Fruit fly (Drosophila melanogaster) whole organism, embryonic: Measurements from ENCODE around the gene CG5388.

ENCODE experiments used
- CG10366 ChIP-seq: fragments of 200-800 bp; sonication (Bioruptor generic); IDR thresholded peaks from 2 replicates; pipeline ENCODE4 v1.3.6; 2022; ENCODE audit warnings: missing biosample characterization, missing genetic modification characterization
- CG11456 ChIP-seq: fragments of 200-800 bp; sonication (Bioruptor generic); IDR thresholded peaks from 3 replicates; pipeline ENCODE4 v1.3.6; 2022; ENCODE audit warnings: missing biosample characterization, missing genetic modification characterization
- CG12299 ChIP-seq: fragments of 200-800 bp; sonication (Bioruptor generic); optimal IDR thresholded peaks from 2 replicates; lab custom pipeline; 2018; ENCODE audit warnings: missing biosample characterization, mild to moderate bottlenecking, missing genetic modification characterization
- CG12391 ChIP-seq: fragments of 200-800 bp; sonication (Bioruptor generic); optimal IDR thresholded peaks from 3 replicates; lab custom pipeline; 2018; ENCODE audit warnings: missing biosample characterization, mild to moderate bottlenecking, missing genetic modification characterization, moderate library complexity
- CG12659 ChIP-seq: fragments of 200-800 bp; sonication (Bioruptor generic); optimal IDR thresholded peaks from 3 replicates; lab custom pipeline; 2017; ENCODE audit warnings: mild to moderate bottlenecking, missing biosample characterization, missing genetic modification reagents, missing genetic modification characterization
- CG14667 ChIP-seq: fragments of 200-800 bp; sonication (Bioruptor generic); IDR thresholded peaks from 2 replicates; pipeline ENCODE4 v1.3.6; 2022; ENCODE audit warnings: missing biosample characterization, missing genetic modification characterization
- CG15479 ChIP-seq: fragments of 200-800 bp; sonication (Bioruptor generic); optimal IDR thresholded peaks from 3 replicates; lab custom pipeline; 2019; ENCODE audit warnings: missing biosample characterization, mild to moderate bottlenecking, missing genetic modification characterization, moderate library complexity
- CG17359 ChIP-seq: fragments of 200-800 bp; sonication (Bioruptor generic); optimal IDR thresholded peaks from 3 replicates; lab custom pipeline; 2018; ENCODE audit warnings: missing biosample characterization, mild to moderate bottlenecking, missing genetic modification characterization, moderate library complexity
- CG17385 ChIP-seq: fragments of 200-800 bp; sonication (Bioruptor generic); optimal IDR thresholded peaks from 3 replicates; lab custom pipeline; 2018; ENCODE audit warnings: missing biosample characterization, mild to moderate bottlenecking, missing genetic modification characterization
- CG17802 ChIP-seq: fragments of 200-800 bp; sonication (Bioruptor generic); optimal IDR thresholded peaks from 2 replicates; lab custom pipeline; 2018; ENCODE audit warnings: missing biosample characterization, mild to moderate bottlenecking, missing genetic modification characterization, moderate library complexity
- CG33557 ChIP-seq: fragments of 200-800 bp; sonication (Bioruptor generic); optimal IDR thresholded peaks from 2 replicates; lab custom pipeline; 2019; ENCODE audit warnings: missing biosample characterization, mild to moderate bottlenecking, missing genetic modification characterization, moderate library complexity
- CG3407 ChIP-seq: fragments of 200-800 bp; sonication (Bioruptor generic); optimal IDR thresholded peaks from 2 replicates; lab custom pipeline; 2018; ENCODE audit warnings: missing biosample characterization, mild to moderate bottlenecking, missing genetic modification characterization
- CG43689 ChIP-seq: fragments of 200-800 bp; sonication (Bioruptor generic); IDR thresholded peaks from 2 replicates; pipeline ENCODE4 v1.3.6; 2022; ENCODE audit warnings: missing biosample characterization, missing genetic modification characterization
- CG4404 ChIP-seq: fragments of 200-800 bp; sonication (Bioruptor generic); IDR thresholded peaks from 2 replicates; pipeline ENCODE4 v1.3.6; 2022; ENCODE audit warnings: missing biosample characterization, missing genetic modification characterization
- CG4617 ChIP-seq: fragments of 200-800 bp; sonication (Bioruptor generic); optimal IDR thresholded peaks from 3 replicates; lab custom pipeline; 2016; ENCODE audit warnings: missing biosample characterization, missing genetic modification characterization, borderline replicate concordance
- CG6813 ChIP-seq: fragments of 200-800 bp; sonication (Bioruptor generic); optimal IDR thresholded peaks from 2 replicates; lab custom pipeline; 2017; ENCODE audit warnings: missing biosample characterization, missing genetic modification characterization, mild to moderate bottlenecking, moderate library complexity, missing genetic modification reagents
- CG9215 ChIP-seq: fragments of 200-800 bp; sonication (Bioruptor generic); IDR thresholded peaks from 2 replicates; pipeline ENCODE4 v1.3.6; 2022; ENCODE audit warnings: missing biosample characterization, missing genetic modification characterization
- Dbx ChIP-seq: fragments of 200-800 bp; sonication (Bioruptor generic); IDR thresholded peaks from 3 replicates; pipeline ENCODE4 v1.3.6; 2022; ENCODE audit warnings: missing biosample characterization, missing genetic modification characterization
- Doc2 ChIP-seq: fragments of 200-800 bp; sonication (Bioruptor generic); IDR thresholded peaks from 2 replicates; pipeline ENCODE4 v1.3.6; 2022; ENCODE audit warnings: missing biosample characterization, missing genetic modification characterization
- GATAe ChIP-seq: fragments of 200-800 bp; sonication (Bioruptor generic); conservative IDR thresholded peaks from 2 replicates; pipeline ENCODE4 v1.3.6; 2022; ENCODE audit warnings: missing biosample characterization, missing genetic modification characterization
- H2.0 ChIP-seq: fragments of 200-800 bp; sonication (Bioruptor generic); IDR thresholded peaks from 2 replicates; pipeline ENCODE4 v1.3.6; 2022; ENCODE audit warnings: missing biosample characterization, missing genetic modification characterization
- HLH4C ChIP-seq: fragments of 200-800 bp; sonication (Bioruptor generic); IDR thresholded peaks from 3 replicates; pipeline ENCODE4 v1.3.6; 2022; ENCODE audit warnings: missing biosample characterization, missing genetic modification characterization; ENCODE audit not compliant: partially characterized antibody
- Hr3 ChIP-seq: fragments of 200-800 bp; sonication (Bioruptor generic); optimal IDR thresholded peaks from 3 replicates; lab custom pipeline; 2016; ENCODE audit warnings: missing biosample characterization, missing genetic modification characterization
- MESR4 ChIP-seq: fragments of 200-800 bp; sonication (Bioruptor generic); optimal IDR thresholded peaks from 2 replicates; lab custom pipeline; 2018; ENCODE audit warnings: missing biosample characterization, mild to moderate bottlenecking, missing genetic modification characterization, moderate library complexity
- Oli ChIP-seq: fragments of 200-800 bp; sonication (Bioruptor generic); optimal IDR thresholded peaks from 2 replicates; lab custom pipeline; 2018; ENCODE audit warnings: missing biosample characterization, mild to moderate bottlenecking, missing genetic modification characterization, moderate library complexity
- Rx ChIP-seq: fragments of 200-800 bp; sonication (Bioruptor generic); IDR thresholded peaks from 2 replicates; pipeline ENCODE4 v1.3.6; 2022; ENCODE audit warnings: missing biosample characterization, missing genetic modification characterization
- Scr ChIP-seq: fragments of 200-800 bp; sonication (Bioruptor generic); IDR thresholded peaks from 2 replicates; pipeline ENCODE4 v1.3.6; 2022; ENCODE audit warnings: missing biosample characterization, missing genetic modification characterization; ENCODE audit not compliant: partially characterized antibody
- Ssrp ChIP-seq: fragments of 200-800 bp; sonication (Bioruptor generic); optimal IDR thresholded peaks from 2 replicates; lab custom pipeline; 2018; ENCODE audit warnings: missing biosample characterization, mild to moderate bottlenecking, missing genetic modification characterization, moderate library complexity
- bigmax ChIP-seq: fragments of 200-800 bp; sonication (Bioruptor generic); optimal IDR thresholded peaks from 2 replicates; lab custom pipeline; 2018; ENCODE audit warnings: missing biosample characterization, mild to moderate bottlenecking, missing genetic modification characterization
- caup ChIP-seq: fragments of 200-800 bp; sonication (Bioruptor generic); optimal IDR thresholded peaks from 3 replicates; lab custom pipeline; 2017; ENCODE audit warnings: missing biosample characterization, mild to moderate bottlenecking, missing genetic modification characterization, moderate library complexity; ENCODE audit not compliant: severe bottlenecking
- corto ChIP-seq: fragments of 200-800 bp; sonication (Bioruptor generic); optimal IDR thresholded peaks from 2 replicates; lab custom pipeline; 2016; ENCODE audit warnings: missing biosample characterization, mild to moderate bottlenecking, missing genetic modification characterization, moderate library complexity
- croc ChIP-seq: fragments of 200-800 bp; sonication (Bioruptor generic); conservative IDR thresholded peaks from 3 replicates; pipeline ENCODE4 v1.3.6; 2022; ENCODE audit warnings: missing biosample characterization, missing genetic modification characterization
- danr ChIP-seq: fragments of 200-800 bp; sonication (Bioruptor generic); IDR thresholded peaks from 2 replicates; pipeline ENCODE4 v1.3.6; 2022; ENCODE audit warnings: missing biosample characterization, missing genetic modification characterization
- dimm ChIP-seq: fragments of 200-800 bp; sonication (Bioruptor generic); IDR thresholded peaks from 2 replicates; pipeline ENCODE4 v1.3.6; 2022; ENCODE audit warnings: missing biosample characterization, missing genetic modification characterization
- dysf ChIP-seq: fragments of 200-800 bp; sonication (Bioruptor generic); IDR thresholded peaks from 3 replicates; pipeline ENCODE4 v1.3.6; 2022; ENCODE audit warnings: missing biosample characterization, missing genetic modification characterization
- fd102C ChIP-seq: fragments of 200-800 bp; sonication (Bioruptor generic); optimal IDR thresholded peaks from 2 replicates; lab custom pipeline; 2018; ENCODE audit warnings: missing biosample characterization, mild to moderate bottlenecking, missing genetic modification characterization, moderate library complexity
- fd96Cb ChIP-seq: fragments of 200-800 bp; sonication (Bioruptor generic); optimal IDR thresholded peaks from 2 replicates; lab custom pipeline; 2018; ENCODE audit warnings: missing biosample characterization, mild to moderate bottlenecking, missing genetic modification characterization, moderate library complexity
- jing ChIP-seq: fragments of 200-800 bp; sonication (Bioruptor generic); optimal IDR thresholded peaks from 2 replicates; lab custom pipeline; 2018; ENCODE audit warnings: missing biosample characterization, mild to moderate bottlenecking, missing genetic modification characterization
- p53 ChIP-seq: fragments of 200-800 bp; sonication (Bioruptor generic); optimal IDR thresholded peaks from 2 replicates; lab custom pipeline; 2016; ENCODE audit warnings: missing biosample characterization, missing genetic modification characterization
- pb ChIP-seq: fragments of 200-800 bp; sonication (Bioruptor generic); optimal IDR thresholded peaks from 3 replicates; lab custom pipeline; 2016; ENCODE audit warnings: missing biosample characterization, missing genetic modification characterization
- pzg ChIP-seq: fragments of 200-800 bp; sonication (Bioruptor generic); optimal IDR thresholded peaks from 3 replicates; lab custom pipeline; 2018; ENCODE audit warnings: missing biosample characterization, mild to moderate bottlenecking, missing genetic modification characterization, moderate library complexity
- run ChIP-seq: fragments of 200-800 bp; sonication (Bioruptor generic); optimal IDR thresholded peaks from 3 replicates; lab custom pipeline; 2018; ENCODE audit warnings: missing biosample characterization, mild to moderate bottlenecking, missing genetic modification characterization
- seq ChIP-seq: fragments of 200-800 bp; sonication (Bioruptor generic); IDR thresholded peaks from 2 replicates; pipeline ENCODE4 v1.3.6; 2022; ENCODE audit warnings: missing biosample characterization, missing genetic modification characterization
- shn ChIP-seq: fragments of 200-800 bp; sonication (Bioruptor generic); optimal IDR thresholded peaks from 3 replicates; lab custom pipeline; 2016; ENCODE audit warnings: missing biosample characterization, missing genetic modification characterization
- slbo ChIP-seq: fragments of 200-800 bp; sonication (Bioruptor generic); IDR thresholded peaks from 2 replicates; pipeline ENCODE4 v1.3.6; 2022; ENCODE audit warnings: missing biosample characterization, missing genetic modification characterization
- unpg ChIP-seq: fragments of 200-800 bp; sonication (Bioruptor generic); optimal IDR thresholded peaks from 3 replicates; lab custom pipeline; 2018; ENCODE audit warnings: missing biosample characterization, mild to moderate bottlenecking, missing genetic modification characterization, moderate library complexity
- vfl ChIP-seq: fragments of 200-800 bp; sonication (Bioruptor generic); optimal IDR thresholded peaks from 2 replicates; lab custom pipeline; 2016; ENCODE audit warnings: missing biosample characterization, missing genetic modification characterization
- zen ChIP-seq: fragments of 200-800 bp; sonication (Bioruptor generic); optimal IDR thresholded peaks from 3 replicates; lab custom pipeline; 2018; ENCODE audit warnings: missing biosample characterization, mild to moderate bottlenecking, missing genetic modification characterization, moderate library complexity
- zfh2 ChIP-seq: fragments of 200-800 bp; sonication (Bioruptor generic); optimal IDR thresholded peaks from 2 replicates; lab custom pipeline; 2016; ENCODE audit warnings: missing biosample characterization, missing genetic modification characterization

Gene CG5388

DNA sequence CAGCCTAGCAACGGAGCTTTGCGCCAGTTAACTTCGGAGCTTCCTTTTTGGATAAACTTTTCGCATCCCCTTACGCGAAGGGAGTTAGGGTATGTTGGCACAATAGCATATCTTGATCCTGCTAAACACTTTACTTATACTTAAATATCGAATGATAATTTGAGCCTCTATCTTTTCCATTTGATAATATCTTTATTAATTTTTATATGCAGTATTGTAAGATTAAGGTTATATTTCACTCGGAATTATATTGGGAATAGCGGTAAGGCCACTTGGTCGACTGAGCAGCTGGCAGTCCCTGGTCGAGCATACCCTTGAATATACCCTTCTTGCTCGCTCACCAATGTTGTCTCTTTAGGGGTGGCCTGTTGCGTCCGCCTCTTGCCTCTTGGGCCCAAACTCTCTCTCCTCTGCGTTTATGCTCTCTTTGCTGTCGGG lies 28.7 kb upstream of the CG5388 start (continued):
- TF ChIP-seq pzg (GFP tag; lab: Kevin White, UChicago) (no peak), CG3407 (peak; percentile 39), MESR4 (GFP tag; lab: Kevin White, UChicago) (no peak), unpg (peak; percentile 57), CG9215 (GFP tag; lab: Robert Waterston, UW) (peak; percentile 73), Dbx (peak; percentile 82), Scr (GFP tag; lab: Robert Waterston, UW) (no peak), CG12659 (peak; percentile 59), dysf (GFP tag; lab: Robert Waterston, UW) (peak; percentile 82), CG4404 (no peak; the same call in none of the 2 replicates), slbo (peak; percentile 92), seq (GFP tag; lab: Robert Waterston, UW) (peak; percentile 84), CG17359 (peak; percentile 50), H2.0 (GFP tag; lab: Robert Waterston, UW) (peak; percentile 83), Rx (peak; percentile 47; the same call in 1 of the 2 replicates), danr (GFP tag; lab: Robert Waterston, UW) (no peak), CG17385 (GFP tag; lab: Kevin White, UChicago) (peak; percentile 58), Ssrp (tag; lab: Kevin White, UChicago) (peak; percentile 48), CG14667 (GFP tag; lab: Robert Waterston, UW) (peak; percentile 42; the same call in 1 of the 2 replicates), CG17802 (tag; lab: Kevin White, UChicago) (no peak), corto (GFP tag; lab: Kevin White, UChicago) (peak; percentile 69), Oli (tag; lab: Kevin White, UChicago) (peak; percentile 61), CG43689 (GFP tag; lab: Robert Waterston, UW) (peak; percentile 28; the same call in 1 of the 2 replicates), vfl (GFP tag; lab: Kevin White, UChicago) (no peak), bigmax (GFP tag; lab: Kevin White, UChicago) (no peak), fd96Cb (peak; percentile 41), jing (GFP tag; lab: Kevin White, UChicago) (peak; percentile 25), zfh2 (GFP tag; lab: Kevin White, UChicago) (peak; percentile 45), CG10366 (GFP tag; lab: Robert Waterston, UW) (peak; percentile 76), CG33557 (no peak), pb (GFP tag; lab: Kevin White, UChicago) (peak; percentile 12), shn (GFP tag; lab: Kevin White, UChicago) (no peak), GATAe (GFP tag; lab: Robert Waterston, UW) (peak; percentile 13; the same call in 1 of the 2 replicates), Hr3 (peak; percentile 40), dimm (GFP tag; lab: Robert Waterston, UW) (peak; percentile 29; the same call in 1 of the 2 replicates), Doc2 (GFP tag; lab: Robert Waterston, UW) (no peak), CG11456 (GFP tag; lab: Robert Waterston, UW) (peak; percentile 75; the same call in 2 of the 3 replicates), HLH4C (GFP tag; lab: Robert Waterston, UW) (no peak), CG6813 (GFP tag; lab: Kevin White, UChicago) (peak; percentile 6), CG12299 (tag; lab: Kevin White, UChicago) (peak; percentile 31), CG12391 (tag; lab: Kevin White, UChicago) (peak; percentile 62), p53 (GFP tag; lab: Kevin White, UChicago) (no peak), CG15479 (GFP tag; lab: Kevin White, UChicago) (no peak), run (tag; lab: Kevin White, UChicago) (peak; percentile 8), caup (GFP tag; lab: Kevin White, UChicago) (peak; percentile 66), fd102C (GFP tag; lab: Kevin White, UChicago) (no peak), CG4617 (peak; percentile 8), zen (tag; lab: Kevin White, UChicago) (no peak), croc (GFP tag; lab: Robert Waterston, UW) (peak; percentile 28; the same call in 2 of the 3 replicates)
